Worm (Caenorhabditis elegans): ENCODE measurements around the gene Y39G8B.10.

DNA sequence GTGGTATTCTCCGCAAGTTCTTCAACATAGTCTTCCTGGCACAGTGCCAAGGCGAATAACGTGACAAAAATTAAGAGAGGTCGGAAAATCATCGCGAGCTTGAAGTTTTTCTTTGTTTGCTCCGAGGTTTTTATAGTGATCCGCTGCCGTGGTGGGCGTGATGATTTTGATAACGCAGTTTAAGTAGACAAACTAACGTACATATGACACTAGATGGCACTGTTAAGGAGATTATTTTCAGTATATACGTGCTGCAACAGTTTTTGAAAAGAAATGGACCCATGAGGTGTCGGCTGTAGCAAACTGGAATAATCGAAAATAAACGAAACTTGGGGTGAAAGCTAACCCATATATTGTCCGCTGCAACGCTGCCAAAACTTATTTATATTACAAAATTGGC is 19.3 kb upstream of the Y39G8B.10 start, which contains the start of gene F01D5.5:
- TF ChIP-seq W03F9.2 (tag; optimal IDR thresholded peaks at IDR 0.05) (no peak), him-1 (tag; optimal IDR thresholded peaks at IDR 0.05) (no peak), dao-5 (tag; optimal IDR thresholded peaks at IDR 0.05) (no peak)
